Fruit fly (Drosophila melanogaster) whole organism, embryonic: ENCODE results near the gene mv.
A peak's percentile ranks its signal among the peaks of the same experiment; 100 is the strongest.

Source experiments
- Ada2b ChIP-seq: fragments of 200-800 bp; sonication (Bioruptor generic); IDR thresholded peaks from 2 replicates; pipeline ENCODE4 v1.3.6; 2022; ENCODE audit warnings: missing biosample characterization, missing genetic modification characterization
- CG1024 ChIP-seq: fragments of 200-800 bp; sonication (Bioruptor generic); IDR thresholded peaks from 2 replicates; pipeline ENCODE4 v1.3.6; 2022; ENCODE audit warnings: missing biosample characterization, missing genetic modification characterization
- CG10274 ChIP-seq: fragments of 200-800 bp; sonication (Bioruptor generic); optimal IDR thresholded peaks from 3 replicates; lab custom pipeline; 2017; ENCODE audit warnings: missing biosample characterization, mild to moderate bottlenecking, missing genetic modification characterization
- CG11695 ChIP-seq: fragments of 200-800 bp; sonication (Bioruptor generic); IDR thresholded peaks from 3 replicates; pipeline ENCODE4 v1.3.6; 2022; ENCODE audit warnings: missing biosample characterization, missing genetic modification characterization
- CG12299 ChIP-seq: fragments of 200-800 bp; sonication (Bioruptor generic); optimal IDR thresholded peaks from 2 replicates; lab custom pipeline; 2018; ENCODE audit warnings: missing biosample characterization, mild to moderate bottlenecking, missing genetic modification characterization
- CG1233 ChIP-seq: fragments of 200-800 bp; sonication (Bioruptor generic); optimal IDR thresholded peaks from 4 replicates; lab custom pipeline; 2018; ENCODE audit warnings: missing biosample characterization, mild to moderate bottlenecking, missing genetic modification characterization
- CG12942 ChIP-seq: fragments of 200-800 bp; sonication (Bioruptor generic); optimal IDR thresholded peaks from 3 replicates; lab custom pipeline; 2016; ENCODE audit warnings: missing biosample characterization, missing genetic modification characterization
- CG14860 ChIP-seq: fragments of 200-800 bp; sonication (Bioruptor generic); IDR thresholded peaks from 3 replicates; pipeline ENCODE4 v1.3.6; 2022; ENCODE audit warnings: missing biosample characterization, missing genetic modification characterization; ENCODE audit not compliant: partially characterized antibody
- CG15011 ChIP-seq: fragments of 200-800 bp; sonication (Bioruptor generic); optimal IDR thresholded peaks from 3 replicates; lab custom pipeline; 2018; ENCODE audit warnings: missing biosample characterization, mild to moderate bottlenecking, missing genetic modification characterization
- CG17568 ChIP-seq: fragments of 200-800 bp; sonication (Bioruptor generic); optimal IDR thresholded peaks from 2 replicates; lab custom pipeline; 2018; ENCODE audit warnings: missing biosample characterization, mild to moderate bottlenecking, missing genetic modification characterization, moderate library complexity
- CG34224 ChIP-seq: fragments of 200-800 bp; sonication (Bioruptor generic); IDR thresholded peaks from 3 replicates; pipeline ENCODE4 v1.3.6; 2022; ENCODE audit warnings: missing biosample characterization, missing genetic modification characterization; ENCODE audit not compliant: partially characterized antibody
- CG3847 ChIP-seq: fragments of 200-800 bp; sonication (Bioruptor generic); IDR thresholded peaks from 2 replicates; pipeline ENCODE4 v1.3.6; 2022; ENCODE audit warnings: missing biosample characterization, missing genetic modification characterization
- CG4404 ChIP-seq: fragments of 200-800 bp; sonication (Bioruptor generic); IDR thresholded peaks from 2 replicates; pipeline ENCODE4 v1.3.6; 2022; ENCODE audit warnings: missing biosample characterization, missing genetic modification characterization
- CG4424 ChIP-seq: fragments of 200-800 bp; sonication (Bioruptor generic); optimal IDR thresholded peaks from 3 replicates; lab custom pipeline; 2016; ENCODE audit warnings: missing biosample characterization, missing genetic modification characterization
- CG4617 ChIP-seq: fragments of 200-800 bp; sonication (Bioruptor generic); optimal IDR thresholded peaks from 3 replicates; lab custom pipeline; 2016; ENCODE audit warnings: missing biosample characterization, missing genetic modification characterization, borderline replicate concordance
- CG5953 ChIP-seq: fragments of 200-800 bp; sonication (Bioruptor generic); IDR thresholded peaks from 2 replicates; pipeline ENCODE4 v1.3.6; 2022; ENCODE audit warnings: missing biosample characterization, missing genetic modification characterization
- CG6683 ChIP-seq: fragments of 200-800 bp; sonication (Bioruptor generic); optimal IDR thresholded peaks from 2 replicates; lab custom pipeline; 2017; ENCODE audit warnings: missing biosample characterization, mild to moderate bottlenecking, missing genetic modification characterization, missing genetic modification reagents
- CG7786 ChIP-seq: fragments of 200-800 bp; sonication (Bioruptor generic); optimal IDR thresholded peaks from 2 replicates; lab custom pipeline; 2016; ENCODE audit warnings: missing biosample characterization, missing genetic modification characterization
- CTCF ChIP-seq: fragments of 200-800 bp; sonication (Bioruptor generic); optimal IDR thresholded peaks from 2 replicates; lab custom pipeline; 2017; ENCODE audit warnings: missing biosample characterization, mild to moderate bottlenecking, missing genetic modification characterization, moderate library complexity
- CkIIα-i1 ChIP-seq: fragments of 200-800 bp; sonication (Bioruptor generic); IDR thresholded peaks from 2 replicates; pipeline ENCODE4 v1.3.6; 2022; ENCODE audit warnings: missing biosample characterization, missing genetic modification characterization
- CrebB ChIP-seq: fragments of 200-800 bp; sonication (Bioruptor generic); optimal IDR thresholded peaks from 3 replicates; lab custom pipeline; 2018; ENCODE audit warnings: missing biosample characterization, mild to moderate bottlenecking, missing genetic modification characterization
- D19A ChIP-seq: fragments of 200-800 bp; optimal IDR thresholded peaks from 3 replicates; lab custom pipeline; 2019; ENCODE audit warnings: missing biosample characterization, mild to moderate bottlenecking, missing genetic modification characterization, moderate library complexity
- Dll ChIP-seq: fragments of 200-800 bp; sonication (Bioruptor generic); IDR thresholded peaks from 4 replicates; pipeline ENCODE4 v1.3.6; 2022; ENCODE audit warnings: missing biosample characterization, missing genetic modification characterization; ENCODE audit not compliant: partially characterized antibody
- Dref ChIP-seq: fragments of 200-800 bp; sonication (Bioruptor generic); IDR thresholded peaks from 2 replicates; pipeline ENCODE4 v1.3.6; 2022; ENCODE audit warnings: missing biosample characterization, missing genetic modification characterization
- E2f2 ChIP-seq: fragments of 200-800 bp; sonication (Bioruptor generic); IDR thresholded peaks from 2 replicates; pipeline ENCODE4 v1.3.6; 2022; ENCODE audit warnings: missing biosample characterization, missing genetic modification characterization
- ERR ChIP-seq: fragments of 200-800 bp; sonication (Bioruptor generic); optimal IDR thresholded peaks from 2 replicates; lab custom pipeline; 2016; ENCODE audit warnings: missing biosample characterization, missing genetic modification characterization
- Fer3 ChIP-seq: fragments of 200-800 bp; sonication (Bioruptor generic); optimal IDR thresholded peaks from 2 replicates; lab custom pipeline; 2018; ENCODE audit warnings: missing biosample characterization, mild to moderate bottlenecking, missing genetic modification characterization, moderate library complexity
- H15 ChIP-seq: fragments of 200-800 bp; sonication (Bioruptor generic); IDR thresholded peaks from 3 replicates; pipeline ENCODE4 v1.3.6; 2022; ENCODE audit warnings: missing biosample characterization, missing genetic modification characterization
- Hand ChIP-seq: fragments of 200-800 bp; sonication (Bioruptor generic); optimal IDR thresholded peaks from 2 replicates; lab custom pipeline; 2017; ENCODE audit warnings: mild to moderate bottlenecking, missing biosample characterization, missing genetic modification reagents, missing genetic modification characterization
- Mes4 ChIP-seq: fragments of 200-800 bp; sonication (Bioruptor generic); optimal IDR thresholded peaks from 2 replicates; lab custom pipeline; 2016; ENCODE audit warnings: missing biosample characterization, missing genetic modification characterization
- Sin3A ChIP-seq: fragments of >200 bp; optimal IDR thresholded peaks from 2 replicates; lab custom pipeline; 2018
- Sry-δ ChIP-seq: fragments of 200-800 bp; sonication (Bioruptor generic); optimal IDR thresholded peaks from 2 replicates; lab custom pipeline; 2016; ENCODE audit warnings: missing biosample characterization, missing genetic modification characterization
- TFAM ChIP-seq: fragments of 200-800 bp; sonication (Bioruptor generic); optimal IDR thresholded peaks from 2 replicates; lab custom pipeline; 2017; ENCODE audit warnings: missing biosample characterization, missing genetic modification characterization, inconsistent platforms
- Taf1 ChIP-seq: fragments of 200-800 bp; sonication (Bioruptor generic); IDR thresholded peaks from 2 replicates; pipeline ENCODE4 v1.3.6; 2022; ENCODE audit warnings: missing biosample characterization, missing genetic modification characterization
- Xrp1 ChIP-seq: fragments of 200-800 bp; sonication (Bioruptor generic); IDR thresholded peaks from 2 replicates; pipeline ENCODE4 v1.3.6; 2022; ENCODE audit warnings: missing biosample characterization, missing genetic modification characterization
- YL-1 ChIP-seq: fragments of 200-800 bp; sonication (Bioruptor generic); optimal IDR thresholded peaks from 3 replicates; lab custom pipeline; 2017; ENCODE audit warnings: missing biosample characterization, mild to moderate bottlenecking, missing genetic modification characterization
- amos ChIP-seq: fragments of 200-800 bp; sonication (Bioruptor generic); IDR thresholded peaks from 2 replicates; pipeline ENCODE4 v1.3.6; 2022; ENCODE audit warnings: missing biosample characterization, missing genetic modification characterization; ENCODE audit not compliant: partially characterized antibody
- br ChIP-seq: fragments of >200 bp; optimal IDR thresholded peaks from 2 replicates; lab custom pipeline; 2017
- chm ChIP-seq: fragments of 200-800 bp; sonication (Bioruptor generic); IDR thresholded peaks from 2 replicates; pipeline ENCODE4 v1.3.6; 2022; ENCODE audit warnings: missing biosample characterization, missing genetic modification characterization
- dmrt99B ChIP-seq: fragments of 200-800 bp; sonication (Bioruptor generic); optimal IDR thresholded peaks from 2 replicates; lab custom pipeline; 2018; ENCODE audit warnings: missing biosample characterization, mild to moderate bottlenecking, missing genetic modification characterization, moderate library complexity
- lilli ChIP-seq: fragments of 200-800 bp; sonication (Bioruptor generic); optimal IDR thresholded peaks from 3 replicates; lab custom pipeline; 2016; ENCODE audit warnings: missing biosample characterization, missing genetic modification characterization
- maf-S ChIP-seq: fragments of 200-800 bp; sonication (Bioruptor generic); optimal IDR thresholded peaks from 2 replicates; lab custom pipeline; 2016; ENCODE audit warnings: missing biosample characterization, missing genetic modification characterization
- onecut ChIP-seq: fragments of 200-800 bp; sonication (Bioruptor generic); IDR thresholded peaks from 2 replicates; pipeline ENCODE4 v1.3.6; 2022; ENCODE audit warnings: missing biosample characterization, missing genetic modification characterization
- prd ChIP-seq, 3 experiments: fragments of >200 bp in 2 of 3; fragments of 200-800 bp in 1 of 3; sonication (Bioruptor generic) in 1 of 3; optimal IDR thresholded peaks in 2 of 3; IDR thresholded peaks in 1 of 3; 2 replicates in 2 of 3; 3 replicates in 1 of 3; pipeline versions ENCODE4 v1.3.6 to Lab custom; 2017 to 2022; ENCODE audit warnings: missing biosample characterization in 1 of 3, missing genetic modification characterization in 1 of 3
- pros ChIP-seq: fragments of 200-800 bp; sonication (Bioruptor generic); optimal IDR thresholded peaks from 3 replicates; lab custom pipeline; 2019; ENCODE audit warnings: missing biosample characterization, mild to moderate bottlenecking, missing genetic modification characterization, moderate library complexity
- pum ChIP-seq: fragments of 200-800 bp; sonication (Bioruptor generic); optimal IDR thresholded peaks from 2 replicates; lab custom pipeline; 2016; ENCODE audit warnings: missing biosample characterization, missing genetic modification characterization
- sens ChIP-seq: fragments of 200-800 bp; sonication (Bioruptor generic); peaks from one replicate; lab custom pipeline; 2016; ENCODE audit warnings: missing biosample characterization, missing genetic modification characterization
- sob ChIP-seq: fragments of 200-800 bp; sonication (Bioruptor generic); IDR thresholded peaks from 2 replicates; pipeline ENCODE4 v1.3.6; 2022; ENCODE audit warnings: missing biosample characterization, missing genetic modification characterization
- tna ChIP-seq: fragments of 200-800 bp; sonication (Bioruptor generic); IDR thresholded peaks from 2 replicates; pipeline ENCODE4 v1.3.6; 2022; ENCODE audit warnings: missing biosample characterization, missing genetic modification characterization; ENCODE audit not compliant: partially characterized antibody
- unc-4 ChIP-seq: fragments of 200-800 bp; sonication (Bioruptor generic); IDR thresholded peaks from 2 replicates; pipeline ENCODE4 v1.3.6; 2022; ENCODE audit warnings: missing biosample characterization, missing genetic modification characterization; ENCODE audit not compliant: partially characterized antibody
- usp ChIP-seq: fragments of >200 bp; optimal IDR thresholded peaks from 2 replicates; lab custom pipeline; 2017; ENCODE audit warnings: missing biosample characterization, missing genetic modification characterization
- vnd ChIP-seq: fragments of 200-800 bp; sonication (Bioruptor generic); IDR thresholded peaks from 3 replicates; pipeline ENCODE4 v1.3.6; 2022; ENCODE audit warnings: missing biosample characterization, missing genetic modification characterization; ENCODE audit not compliant: partially characterized antibody
- vvl ChIP-seq: fragments of 200-800 bp; sonication (Bioruptor generic); IDR thresholded peaks from 2 replicates; pipeline ENCODE4 v1.3.6; 2022; ENCODE audit warnings: missing biosample characterization, missing genetic modification characterization
- yki ChIP-seq: fragments of >200 bp; optimal IDR thresholded peaks from 3 replicates; lab custom pipeline; 2018

mv gene

dm6 chr3L:1964099-1964498 is at the start of gene mv (continued):
- no peak for TF ChIP-seq chm (GFP tag; lab: Robert Waterston, UW)
- TF ChIP-seq lilli, result no peak
- TF ChIP-seq CG1233, result no peak
- TF ChIP-seq CG3847 (GFP tag; lab: Robert Waterston, UW), result no peak
- TF ChIP-seq Hand (GFP tag; lab: Kevin White, UChicago), result no peak
- TF ChIP-seq Fer3 (tag; lab: Kevin White, UChicago), result no peak
- TF ChIP-seq CG12942 (GFP tag; lab: Kevin White, UChicago), result no peak
- TF ChIP-seq CG7786 (GFP tag; lab: Kevin White, UChicago), result no peak
- TF ChIP-seq Dll (GFP tag; lab: Robert Waterston, UW), result peak; percentile 75
- TF ChIP-seq CG4424, result no peak
- no peak for TF ChIP-seq yki (lab: Kevin White, UChicago)
- TF ChIP-seq CG6683, result no peak
- TF ChIP-seq Dref (GFP tag; lab: Robert Waterston, UW), result peak; percentile 59
- peak; percentile 23 for TF ChIP-seq YL-1 (GFP tag; lab: Kevin White, UChicago)
- no peak for TF ChIP-seq Mes4 (GFP tag; lab: Kevin White, UChicago)
- peak; percentile 55 for TF ChIP-seq CG34224 (GFP tag; lab: Robert Waterston, UW)
- no peak for TF ChIP-seq CkIIα-i1 (GFP tag; lab: Robert Waterston, UW)
- no peak for TF ChIP-seq H15 (GFP tag; lab: Robert Waterston, UW)
- no peak for TF ChIP-seq ERR (GFP tag; lab: Kevin White, UChicago)
- TF ChIP-seq CTCF (GFP tag; lab: Kevin White, UChicago), result no peak
- TF ChIP-seq CG4617, result no peak
- no peak for TF ChIP-seq TFAM (GFP tag; lab: Kevin White, UChicago)
- no peak for TF ChIP-seq CrebB (tag; lab: Kevin White, UChicago)
- TF ChIP-seq CG4404 (GFP tag; lab: Robert Waterston, UW), result no peak
- no peak for TF ChIP-seq pros (GFP tag; lab: Kevin White, UChicago)
- no peak for TF ChIP-seq CG15011
- TF ChIP-seq CG11695 (GFP tag; lab: Robert Waterston, UW), result no peak
- no peak for TF ChIP-seq pum (GFP tag; lab: Kevin White, UChicago)
- TF ChIP-seq br (lab: Kevin White, UChicago), result no peak
- peak; percentile 48 for TF ChIP-seq sens (GFP tag; lab: Kevin White, UChicago)
- TF ChIP-seq CG10274 (GFP tag; lab: Kevin White, UChicago), result no peak
- TF ChIP-seq vvl (GFP tag; lab: Robert Waterston, UW), result no peak
- TF ChIP-seq CG17568 (GFP tag; lab: Kevin White, UChicago), result no peak
- TF ChIP-seq D19A (tag; lab: Kevin White, UChicago), result no peak
- no peak for TF ChIP-seq vnd (GFP tag; lab: Robert Waterston, UW)
- peak; percentile 61 for TF ChIP-seq unc-4 (GFP tag; lab: Robert Waterston, UW)
- TF ChIP-seq maf-S (GFP tag; lab: Kevin White, UChicago), result no peak
- peak; percentile 31; the same call in 1 of the 2 replicates for TF ChIP-seq amos (GFP tag; lab: Robert Waterston, UW)
- TF ChIP-seq CG5953 (GFP tag; lab: Robert Waterston, UW), result no peak
- no peak for TF ChIP-seq sob
- TF ChIP-seq CG12299 (tag; lab: Kevin White, UChicago), result no peak
- no peak for TF ChIP-seq dmrt99B
- no peak for TF ChIP-seq Xrp1 (GFP tag; lab: Robert Waterston, UW)
- no peak for TF ChIP-seq prd (optimal IDR thresholded peaks at IDR 0.05; lab: Kevin White, UChicago)
- TF ChIP-seq prd (GFP tag; IDR thresholded peaks at IDR 0.05; lab: Robert Waterston, UW), result no peak
- no peak for TF ChIP-seq Sin3A (lab: Kevin White, UChicago)
- 0 out of 2 replicates have a peak, but pooled peaks have one; percentile 20 for TF ChIP-seq onecut (GFP tag; lab: Robert Waterston, UW)
- no peak for TF ChIP-seq usp (GFP tag; lab: Kevin White, UChicago)
- no peak for TF ChIP-seq Sry-δ (GFP tag; lab: Kevin White, UChicago)
- no peak for TF ChIP-seq Taf1 (GFP tag; lab: Robert Waterston, UW)
- no peak for TF ChIP-seq CG1024
- no peak for TF ChIP-seq Ada2b (GFP tag; lab: Robert Waterston, UW)
- no peak for TF ChIP-seq tna (GFP tag; lab: Robert Waterston, UW)
- TF ChIP-seq CG14860, result no peak
- no peak for TF ChIP-seq E2f2 (GFP tag; lab: Robert Waterston, UW)
